Fruit fly (Drosophila melanogaster): ENCODE data around the gene mRpL47.
A peak's percentile ranks its signal among the peaks of the same experiment; 100 is the strongest.

The mRpL47 gene

dm6 chr3R:9504355-9504754, 11.4 kb downstream of the mRpL47 start, which contains the start of gene CG8149 (continued):
- no peak for TF ChIP-seq Gug (GFP tag; IDR thresholded peaks at IDR 0.05)
- no peak for TF ChIP-seq ap (GFP tag; IDR thresholded peaks at IDR 0.05)
- TF ChIP-seq CG10462 (GFP tag; optimal IDR thresholded peaks at IDR 0.05) = no peak
- no peak for TF ChIP-seq Sin3A (optimal IDR thresholded peaks at IDR 0.05)
- no peak for TF ChIP-seq CG7372 (GFP tag; IDR thresholded peaks at IDR 0.05)
- no peak for TF ChIP-seq HHEX (GFP tag; optimal IDR thresholded peaks at IDR 0.05)
- no peak for TF ChIP-seq ftz-f1 (GFP tag; optimal IDR thresholded peaks at IDR 0.05)
- peak; percentile 51 for TF ChIP-seq B-H2 (GFP tag; optimal IDR thresholded peaks at IDR 0.05)
- peak; percentile 84 for TF ChIP-seq hbn (GFP tag; IDR thresholded peaks at IDR 0.05; ENCODE audit: partially characterized antibody)
- peak; percentile 80 for TF ChIP-seq stwl (tag; optimal IDR thresholded peaks at IDR 0.05)
- TF ChIP-seq CG14860 (GFP tag; IDR thresholded peaks at IDR 0.05; ENCODE audit: partially characterized antibody) = peak; percentile 80
- peak in 1 of 2 experiments; percentile 17 for TF ChIP-seq insv (GFP tag; optimal IDR thresholded peaks at IDR 0.05)
- TF ChIP-seq lmd (GFP tag; IDR thresholded peaks at IDR 0.05) = no peak
- TF ChIP-seq CG43689 (GFP tag; IDR thresholded peaks at IDR 0.05) = no peak
- no peak for TF ChIP-seq CG5953 (GFP tag; IDR thresholded peaks at IDR 0.05)
- TF ChIP-seq BEAF-32 (GFP tag; optimal IDR thresholded peaks at IDR 0.05) = peak; percentile 88
- no peak for TF ChIP-seq Oli (tag; optimal IDR thresholded peaks at IDR 0.05)
- no peak for TF ChIP-seq CG16863 (GFP tag; optimal IDR thresholded peaks at IDR 0.05)
- TF ChIP-seq CG10274 (GFP tag; optimal IDR thresholded peaks at IDR 0.05) = no peak
- no peak for TF ChIP-seq CG6683 (GFP tag; optimal IDR thresholded peaks at IDR 0.05)
- TF ChIP-seq oc (tag; optimal IDR thresholded peaks at IDR 0.05) = no peak
- TF ChIP-seq CG6854 (GFP tag; optimal IDR thresholded peaks at IDR 0.05) = no peak
- no peak for TF ChIP-seq CG3407 (GFP tag; optimal IDR thresholded peaks at IDR 0.05)
- no peak for TF ChIP-seq CG9727 (GFP tag; optimal IDR thresholded peaks at IDR 0.05)
- TF ChIP-seq lov (optimal IDR thresholded peaks at IDR 0.05) = no peak
- TF ChIP-seq lov (GFP tag; IDR thresholded peaks at IDR 0.05) = no peak
- no peak for TF ChIP-seq Xrp1 (GFP tag; IDR thresholded peaks at IDR 0.05)
- TF ChIP-seq grn (GFP tag; optimal IDR thresholded peaks at IDR 0.05) = peak; percentile 90
- TF ChIP-seq Opbp (GFP tag; IDR thresholded peaks at IDR 0.05; ENCODE audit: partially characterized antibody) = peak; percentile 77; the same call in 2 of the 3 replicates
- TF ChIP-seq Bteb2 (GFP tag; optimal IDR thresholded peaks at IDR 0.05) = no peak
- TF ChIP-seq fd96Cb (tag; optimal IDR thresholded peaks at IDR 0.05) = no peak
- TF ChIP-seq Atf3 (GFP tag; optimal IDR thresholded peaks at IDR 0.05) = no peak
- no peak for TF ChIP-seq CG11247 (GFP tag; IDR thresholded peaks at IDR 0.05)
- TF ChIP-seq CG4282 (GFP tag; optimal IDR thresholded peaks at IDR 0.05) = no peak
- no peak for TF ChIP-seq CG3281 (GFP tag; optimal IDR thresholded peaks at IDR 0.05)
- TF ChIP-seq zfh2 (GFP tag; optimal IDR thresholded peaks at IDR 0.05) = no peak
- TF ChIP-seq C15 (GFP tag; IDR thresholded peaks at IDR 0.05) = no peak
- TF ChIP-seq Xbp1 (GFP tag; optimal IDR thresholded peaks at IDR 0.05) = no peak
- TF ChIP-seq odd (GFP tag; optimal IDR thresholded peaks at IDR 0.05) = no peak
- peak; percentile 6 for TF ChIP-seq Deaf1 (tag; optimal IDR thresholded peaks at IDR 0.05)
- TF ChIP-seq NFAT (GFP tag; IDR thresholded peaks at IDR 0.05) = no peak
- TF ChIP-seq dm (GFP tag; optimal IDR thresholded peaks at IDR 0.05) = peak; percentile 50
- TF ChIP-seq fu2 (GFP tag; optimal IDR thresholded peaks at IDR 0.05) = no peak
- TF ChIP-seq row (GFP tag; IDR thresholded peaks at IDR 0.05) = peak; percentile 60
- TF ChIP-seq unpg (GFP tag; optimal IDR thresholded peaks at IDR 0.05) = peak; percentile 6
- TF ChIP-seq CG1792 (GFP tag; optimal IDR thresholded peaks at IDR 0.05) = no peak
- TF ChIP-seq p53 (GFP tag; optimal IDR thresholded peaks at IDR 0.05) = no peak
- TF ChIP-seq en (GFP tag; optimal IDR thresholded peaks at IDR 0.05) = no peak
- no peak for TF ChIP-seq CG2202 (tag; optimal IDR thresholded peaks at IDR 0.05)
- no peak for TF ChIP-seq crc (GFP tag; optimal IDR thresholded peaks at IDR 0.05)
- no peak for TF ChIP-seq CG17385 (GFP tag; optimal IDR thresholded peaks at IDR 0.05)
- no peak for TF ChIP-seq Hmx (GFP tag; optimal IDR thresholded peaks at IDR 0.05)
- no peak for TF ChIP-seq dimm (GFP tag; IDR thresholded peaks at IDR 0.05)
